Worm (Caenorhabditis elegans) whole organism, mixed stage, embryonic: ENCODE data around the gene acdh-13.
A peak's percentile ranks its signal among the peaks of the same experiment; 100 is the strongest.

ENCODE experiments used
- M03D4.4 ChIP-seq: sonication (generic microtip); optimal IDR thresholded peaks from 2 replicates; lab custom pipeline; 2017; ENCODE audit warnings: mild to moderate bottlenecking, missing genetic modification characterization, missing compliant biosample characterization
- bed-3 ChIP-seq: fragments of 200-800 bp; sonication (Bioruptor generic); optimal IDR thresholded peaks from 3 replicates; lab custom pipeline; 2018; ENCODE audit warnings: mild to moderate bottlenecking, missing genetic modification characterization, moderate library complexity, missing compliant biosample characterization
- blmp-1 ChIP-seq: fragments of 150-350 bp; optimal IDR thresholded peaks from 2 replicates; lab custom pipeline; 2014; ENCODE audit warnings: missing biosample characterization, missing genetic modification characterization
- ceh-39 ChIP-seq: fragments of 150-350 bp; optimal IDR thresholded peaks from 2 replicates; lab custom pipeline; 2014; ENCODE audit warnings: missing biosample characterization, missing genetic modification characterization
- ceh-83 ChIP-seq: fragments of 200-800 bp; sonication (Bioruptor generic); optimal IDR thresholded peaks from 2 replicates; lab custom pipeline; 2018; ENCODE audit warnings: mild to moderate bottlenecking, missing genetic modification characterization, missing compliant biosample characterization
- ces-1 ChIP-seq: fragments of 150-350 bp; optimal IDR thresholded peaks from 2 replicates; lab custom pipeline; 2014; ENCODE audit warnings: missing biosample characterization, missing genetic modification reagents, missing genetic modification characterization
- cnd-1 ChIP-seq: fragments of 200-800 bp; sonication (Bioruptor generic); optimal IDR thresholded peaks from 2 replicates; lab custom pipeline; 2018; ENCODE audit warnings: mild to moderate bottlenecking, missing genetic modification characterization, missing compliant biosample characterization
- drap-1 ChIP-seq: fragments of 200-800 bp; sonication (Bioruptor generic); optimal IDR thresholded peaks from 3 replicates; lab custom pipeline; 2018; ENCODE audit warnings: mild to moderate bottlenecking, missing genetic modification characterization, missing compliant biosample characterization
- elt-1 ChIP-seq: sonication (generic microtip); optimal IDR thresholded peaks from 2 replicates; lab custom pipeline; 2017; ENCODE audit warnings: missing genetic modification characterization, mild to moderate bottlenecking, missing compliant biosample characterization, antibody characterized with exemption, moderate library complexity, borderline replicate concordance; ENCODE audit not compliant: insufficient read depth
- elt-3 ChIP-seq: fragments of 150-350 bp; optimal IDR thresholded peaks from 2 replicates; lab custom pipeline; 2014; ENCODE audit warnings: missing biosample characterization, missing genetic modification characterization
- ham-2 ChIP-seq: fragments of 200-800 bp; sonication (Bioruptor generic); optimal IDR thresholded peaks from 2 replicates; lab custom pipeline; 2018; ENCODE audit warnings: mild to moderate bottlenecking, missing genetic modification characterization, missing compliant biosample characterization
- hlh-1 ChIP-seq: fragments of 150-350 bp; optimal IDR thresholded peaks from 2 replicates; lab custom pipeline; 2014; ENCODE audit warnings: missing biosample characterization, missing genetic modification reagents, missing genetic modification characterization
- lin-13 ChIP-seq: fragments of 150-350 bp; optimal IDR thresholded peaks from 2 replicates; lab custom pipeline; 2014; ENCODE audit warnings: missing biosample characterization, missing genetic modification characterization
- lin-32 ChIP-seq: fragments of 200-800 bp; sonication (Bioruptor generic); optimal IDR thresholded peaks from 2 replicates; lab custom pipeline; 2018; ENCODE audit warnings: mild to moderate bottlenecking, missing genetic modification characterization, missing compliant biosample characterization
- lsy-2 ChIP-seq: fragments of 150-350 bp; optimal IDR thresholded peaks from 2 replicates; lab custom pipeline; 2014; ENCODE audit warnings: missing biosample characterization, missing genetic modification characterization
- mls-2 ChIP-seq: sonication (generic microtip); optimal IDR thresholded peaks from 2 replicates; lab custom pipeline; 2016; ENCODE audit warnings: mild to moderate bottlenecking, missing genetic modification characterization, moderate library complexity, missing compliant biosample characterization
- nhr-12 ChIP-seq: fragments of 150-350 bp; optimal IDR thresholded peaks from 2 replicates; lab custom pipeline; 2014; ENCODE audit warnings: missing biosample characterization, missing genetic modification characterization
- nhr-2 ChIP-seq: fragments of 150-350 bp; optimal IDR thresholded peaks from 2 replicates; lab custom pipeline; 2014; ENCODE audit warnings: missing biosample characterization, missing genetic modification characterization
- nhr-237 ChIP-seq: fragments of 150-350 bp; optimal IDR thresholded peaks from 2 replicates; lab custom pipeline; 2014; ENCODE audit warnings: missing biosample characterization, missing genetic modification characterization
- nhr-28 ChIP-seq: fragments of 150-350 bp; optimal IDR thresholded peaks from 2 replicates; lab custom pipeline; 2014; ENCODE audit warnings: missing biosample characterization, missing genetic modification characterization
- nhr-76 ChIP-seq: sonication (generic microtip); optimal IDR thresholded peaks from 2 replicates; lab custom pipeline; 2017; ENCODE audit warnings: missing biosample characterization, missing genetic modification characterization
- pha-4 ChIP-seq: fragments of 150-350 bp; optimal IDR thresholded peaks from 2 replicates; lab custom pipeline; 2018; ENCODE audit warnings: missing biosample characterization, missing genetic modification reagents, missing genetic modification characterization
- sem-2 ChIP-seq: fragments of 200-800 bp; sonication (Bioruptor generic); optimal IDR thresholded peaks from 2 replicates; lab custom pipeline; 2018; ENCODE audit warnings: mild to moderate bottlenecking, missing genetic modification characterization, missing compliant biosample characterization
- snpc-4 ChIP-seq: fragments of 150-350 bp; optimal IDR thresholded peaks from 2 replicates; lab custom pipeline; 2014; ENCODE audit warnings: missing biosample characterization, missing genetic modification characterization
- sptf-1 ChIP-seq: sonication (generic microtip); optimal IDR thresholded peaks from 2 replicates; lab custom pipeline; 2017; ENCODE audit warnings: mild to moderate bottlenecking, missing genetic modification characterization, moderate library complexity, missing compliant biosample characterization
- tbx-8 ChIP-seq: fragments of 200-800 bp; sonication (Bioruptor generic); optimal IDR thresholded peaks from 2 replicates; lab custom pipeline; 2018; ENCODE audit warnings: mild to moderate bottlenecking, missing genetic modification characterization, moderate library complexity, missing compliant biosample characterization
- unc-120 ChIP-seq: sonication (generic microtip); optimal IDR thresholded peaks from 2 replicates; lab custom pipeline; 2017; ENCODE audit warnings: missing genetic modification characterization, missing compliant biosample characterization; ENCODE audit not compliant: poor library complexity, severe bottlenecking
- unc-39 ChIP-seq: fragments of 150-350 bp; optimal IDR thresholded peaks from 2 replicates; lab custom pipeline; 2014; ENCODE audit warnings: missing biosample characterization, missing genetic modification characterization
- unc-62 ChIP-seq: fragments of 150-350 bp; optimal IDR thresholded peaks from 2 replicates; lab custom pipeline; 2014; ENCODE audit warnings: missing biosample characterization, missing genetic modification reagents, missing genetic modification characterization
- zip-8 ChIP-seq: fragments of 150-350 bp; optimal IDR thresholded peaks from 2 replicates; lab custom pipeline; 2014; ENCODE audit warnings: missing biosample characterization, missing genetic modification characterization
- ztf-11 ChIP-seq: fragments of 150-350 bp; optimal IDR thresholded peaks from 2 replicates; lab custom pipeline; 2014; ENCODE audit warnings: missing biosample characterization, missing genetic modification characterization

Gene acdh-13

ce11 chrIV:8527598-8528012 lies 29.0 kb upstream of the acdh-13 start:
- peak; percentile 35 for TF ChIP-seq unc-62
- peak; percentile 22 for TF ChIP-seq unc-120 (tag; lab: Kevin White, UChicago)
- no peak for TF ChIP-seq drap-1
- no peak for TF ChIP-seq sem-2
- peak; percentile 69 for TF ChIP-seq elt-3 (tag; lab: Kevin White, UChicago)

ce11 chrIV:8526579-8526978 lies 28.0 kb upstream of the acdh-13 start:
- TF ChIP-seq elt-3 (tag; lab: Kevin White, UChicago) (no peak), blmp-1 (tag; lab: Kevin White, UChicago) (no peak), nhr-76 (tag; lab: Kevin White, UChicago) (no peak), drap-1 (no peak), sptf-1 (tag; lab: Kevin White, UChicago) (no peak), lin-13 (tag; lab: Kevin White, UChicago) (no peak), unc-62 (no peak)

ce11 chrIV:8526050-8526449 lies 27.4 kb upstream of the acdh-13 start:
- peak; percentile 55 for TF ChIP-seq hlh-1
- no peak for TF ChIP-seq snpc-4 (tag; lab: Kevin White, UChicago)
- TF ChIP-seq nhr-76 (tag; lab: Kevin White, UChicago) = no peak
- peak; percentile 47 for TF ChIP-seq unc-120 (tag; lab: Kevin White, UChicago)
- no peak for TF ChIP-seq nhr-28 (tag; lab: Kevin White, UChicago)
- peak; percentile 70 for TF ChIP-seq unc-62

ce11 chrIV:8523981-8524380 lies 25.4 kb upstream of the acdh-13 start:
- TF ChIP-seq nhr-28 (tag; lab: Kevin White, UChicago) = no peak
- TF ChIP-seq blmp-1 (tag; lab: Kevin White, UChicago) = no peak
- no peak for TF ChIP-seq sem-2
- no peak for TF ChIP-seq nhr-12 (tag; lab: Kevin White, UChicago)
- TF ChIP-seq lin-32 = no peak
- TF ChIP-seq lsy-2 (tag; lab: Kevin White, UChicago) = no peak
- TF ChIP-seq lin-13 (tag; lab: Kevin White, UChicago) = no peak
- no peak for TF ChIP-seq ces-1 (GFP tag; lab: Kevin White, UChicago)
- TF ChIP-seq ceh-83 (GFP tag; lab: Kevin White, UChicago) = no peak
- no peak for TF ChIP-seq elt-1 (tag; lab: Kevin White, UChicago)
- TF ChIP-seq tbx-8 (GFP tag; lab: Kevin White, UChicago) = no peak
- no peak for TF ChIP-seq ztf-11 (tag; lab: Kevin White, UChicago)
- no peak for TF ChIP-seq nhr-2 (tag; lab: Kevin White, UChicago)
- TF ChIP-seq bed-3 = no peak
- no peak for TF ChIP-seq nhr-76 (tag; lab: Kevin White, UChicago)

ce11 chrIV:8520594-8520993 lies 22.0 kb upstream of the acdh-13 start, which contains the start of gene pkg-2:
Gene pkg-2 (plus strand): TSS chrIV:8520894.
- TF ChIP-seq ztf-11 (tag; lab: Kevin White, UChicago) (no peak), bed-3 (no peak), zip-8 (tag; lab: Kevin White, UChicago) (no peak), ham-2 (GFP tag; lab: Kevin White, UChicago) (no peak), M03D4.4 (tag; lab: Kevin White, UChicago) (no peak), blmp-1 (tag; lab: Kevin White, UChicago) (no peak), unc-39 (tag; lab: Kevin White, UChicago) (no peak), drap-1 (no peak), unc-120 (tag; lab: Kevin White, UChicago) (no peak)

ce11 chrIV:8519949-8520348 lies 21.3 kb upstream of the acdh-13 start:
- TF ChIP-seq mls-2 (tag; lab: Kevin White, UChicago) = no peak
- TF ChIP-seq hlh-1 = no peak
- no peak for TF ChIP-seq unc-62
- TF ChIP-seq pha-4 (tag; lab: Kevin White, UChicago) = no peak
- TF ChIP-seq zip-8 (tag; lab: Kevin White, UChicago) = no peak
- no peak for TF ChIP-seq ztf-11 (tag; lab: Kevin White, UChicago)
- TF ChIP-seq cnd-1 (tag; lab: Kevin White, UChicago) = no peak
- TF ChIP-seq ceh-39 (tag; lab: Kevin White, UChicago) = no peak
- no peak for TF ChIP-seq nhr-2 (tag; lab: Kevin White, UChicago)
- TF ChIP-seq snpc-4 (tag; lab: Kevin White, UChicago) = no peak
- TF ChIP-seq nhr-76 (tag; lab: Kevin White, UChicago) = no peak
- no peak for TF ChIP-seq ham-2 (GFP tag; lab: Kevin White, UChicago)
- no peak for TF ChIP-seq lin-13 (tag; lab: Kevin White, UChicago)
- TF ChIP-seq nhr-237 (tag; lab: Kevin White, UChicago) = no peak
- no peak for TF ChIP-seq sem-2
- TF ChIP-seq ces-1 (GFP tag; lab: Kevin White, UChicago) = no peak
